Worm (Caenorhabditis elegans) whole organism, L3 larva: ENCODE results near the gene mfsd-6.
A peak's percentile ranks its signal among the peaks of the same experiment; 100 is the strongest.

Experiments used
- R02D3.7 ChIP-seq: fragments of 150-350 bp; optimal IDR thresholded peaks from 2 replicates; lab custom pipeline; 2014; ENCODE audit warnings: missing biosample characterization, missing genetic modification characterization
- aly-2 ChIP-seq: fragments of 150-350 bp; optimal IDR thresholded peaks from 2 replicates; lab custom pipeline; 2014; ENCODE audit warnings: missing biosample characterization, missing genetic modification characterization
- daf-12 ChIP-seq: fragments of 150-350 bp; optimal IDR thresholded peaks from 2 replicates; lab custom pipeline; 2014; ENCODE audit warnings: missing biosample characterization, missing genetic modification reagents, missing genetic modification characterization
- egl-27 ChIP-seq: sonication (generic microtip); optimal IDR thresholded peaks from 4 replicates; lab custom pipeline; 2017; ENCODE audit warnings: missing biosample characterization, missing genetic modification reagents, missing genetic modification characterization
- eor-1 ChIP-seq, 2 experiments: fragments of 150-350 bp; optimal IDR thresholded peaks; 2 replicates each; lab custom pipeline; 2014 to 2018; ENCODE audit warnings: missing biosample characterization in 2 of 2, missing genetic modification characterization in 2 of 2
- jun-1 ChIP-seq: fragments of 150-350 bp; optimal IDR thresholded peaks from 2 replicates; lab custom pipeline; 2014; ENCODE audit warnings: missing biosample characterization, missing genetic modification reagents, missing genetic modification characterization
- nfya-1 ChIP-seq: sonication (generic microtip); optimal IDR thresholded peaks from 2 replicates; lab custom pipeline; 2017; ENCODE audit warnings: missing genetic modification characterization, mild to moderate bottlenecking, missing compliant biosample characterization, antibody characterized with exemption, moderate library complexity; ENCODE audit not compliant: insufficient read depth
- nhr-11 ChIP-seq: fragments of 150-350 bp; optimal IDR thresholded peaks from 2 replicates; lab custom pipeline; 2014; ENCODE audit warnings: missing biosample characterization, missing genetic modification characterization
- nhr-76 ChIP-seq: fragments of 150-350 bp; sonication (generic microtip); optimal IDR thresholded peaks from 5 replicates; lab custom pipeline; 2014; ENCODE audit warnings: missing biosample characterization, missing genetic modification characterization
- pha-4 ChIP-seq: fragments of 150-350 bp; optimal IDR thresholded peaks from 2 replicates; lab custom pipeline; 2014; ENCODE audit warnings: missing biosample characterization, missing genetic modification reagents, missing genetic modification characterization
- pqm-1 ChIP-seq: fragments of 150-350 bp; optimal IDR thresholded peaks from 2 replicates; lab custom pipeline; 2017; ENCODE audit warnings: missing biosample characterization, missing genetic modification characterization, inconsistent platforms
- skn-1 ChIP-seq: fragments of 150-350 bp; optimal IDR thresholded peaks from 2 replicates; lab custom pipeline; 2014; ENCODE audit warnings: missing biosample characterization, missing genetic modification characterization
- snpc-4 ChIP-seq: fragments of 150-350 bp; optimal IDR thresholded peaks from 2 replicates; lab custom pipeline; 2014; ENCODE audit warnings: missing biosample characterization, missing genetic modification characterization

DNA sequence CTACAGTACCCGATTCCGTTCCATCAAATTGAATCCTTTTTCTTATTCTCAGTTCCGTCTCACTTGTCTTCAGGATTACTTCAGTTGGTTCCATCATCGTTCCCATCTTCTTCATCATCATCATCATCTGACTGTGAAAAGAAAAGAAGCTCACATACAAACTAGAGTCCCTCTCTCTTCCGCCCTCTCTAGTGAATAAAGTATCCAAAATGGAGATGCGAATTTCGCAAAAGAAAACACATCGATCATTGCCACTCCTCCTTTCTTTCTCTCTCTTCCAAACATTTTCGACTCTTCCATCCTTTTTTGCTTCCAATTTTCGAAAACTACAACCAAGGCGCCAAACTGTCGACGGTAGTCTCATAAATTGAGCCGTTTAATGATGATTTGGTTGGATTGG is 26.4 kb downstream of the mfsd-6 start:
- TF ChIP-seq nhr-76 = no peak
- TF ChIP-seq daf-12 = no peak
- TF ChIP-seq skn-1 = no peak
- no peak for TF ChIP-seq jun-1
- TF ChIP-seq egl-27 (tag; lab: Kevin White, UChicago) = no peak
- TF ChIP-seq nfya-1 (tag; lab: Kevin White, UChicago) = peak; percentile 37
- TF ChIP-seq pqm-1 = no peak
- no peak for TF ChIP-seq eor-1 (tag; optimal IDR thresholded peaks at IDR 0.05; lab: Kevin White, UChicago)
- TF ChIP-seq snpc-4 (tag; lab: Kevin White, UChicago) = no peak
- no peak for TF ChIP-seq R02D3.7 (tag; lab: Kevin White, UChicago)
- TF ChIP-seq pha-4 (tag; lab: Kevin White, UChicago) = no peak
- TF ChIP-seq aly-2 (tag; lab: Kevin White, UChicago) = no peak
- no peak for TF ChIP-seq nhr-11 (tag; lab: Kevin White, UChicago)
